Worm (Caenorhabditis elegans): Measurements from ENCODE around the gene irld-49.

Gene irld-49

ce11 chrII:2946438-2946837 lies 2.5 kb downstream of the irld-49 start, which contains the start of gene srw-79:
srw-79 (plus strand) TSS chrII:2946738.
- no peak for TF ChIP-seq ceh-22 (tag; optimal IDR thresholded peaks at IDR 0.05)
- TF ChIP-seq ceh-31 (tag; optimal IDR thresholded peaks at IDR 0.05) = no peak
- no peak for TF ChIP-seq ahr-1 (tag; optimal IDR thresholded peaks at IDR 0.05)
- TF ChIP-seq zip-5 (tag; optimal IDR thresholded peaks at IDR 0.05) = no peak
- TF ChIP-seq C08G9.2 (tag; optimal IDR thresholded peaks at IDR 0.05) = no peak
- no peak for TF ChIP-seq ceh-34 (tag; optimal IDR thresholded peaks at IDR 0.05)
- TF ChIP-seq unc-42 (tag; optimal IDR thresholded peaks at IDR 0.05) = no peak
- TF ChIP-seq lim-6 (tag; optimal IDR thresholded peaks at IDR 0.05) = no peak
- TF ChIP-seq tbx-7 (tag; optimal IDR thresholded peaks at IDR 0.05) = no peak
- no peak for TF ChIP-seq pat-9 (tag; optimal IDR thresholded peaks at IDR 0.05)
- no peak for TF ChIP-seq ceh-2 (tag; optimal IDR thresholded peaks at IDR 0.05)
- TF ChIP-seq pag-3 (tag; optimal IDR thresholded peaks at IDR 0.05; ENCODE audit: borderline replicate concordance) = no peak
- TF ChIP-seq Y22D7AL.16 (tag; optimal IDR thresholded peaks at IDR 0.05) = no peak
- no peak for TF ChIP-seq lin-11 (tag; optimal IDR thresholded peaks at IDR 0.05)

DNA sequence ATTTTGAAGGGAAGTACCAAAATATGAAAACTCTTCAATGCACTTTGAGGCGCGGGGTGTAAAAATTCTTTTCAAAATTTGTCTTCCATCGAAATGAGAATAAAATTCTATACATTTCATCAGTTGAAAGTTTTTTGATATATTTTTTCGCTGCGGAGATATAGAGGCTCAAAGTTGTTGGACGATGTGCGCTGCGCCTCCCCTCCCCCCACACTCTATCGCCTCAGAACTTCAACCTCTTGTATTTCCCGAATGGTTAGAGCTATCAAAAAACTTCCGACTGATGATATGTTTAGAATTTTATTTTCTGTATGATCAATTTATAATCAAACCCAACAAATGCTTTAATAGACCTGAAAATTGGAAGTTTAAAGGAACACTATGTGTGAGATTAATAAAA lies 4.6 kb downstream of the irld-49 start:
- no peak for TF ChIP-seq ama-1 (optimal IDR thresholded peaks at IDR 0.05)
- no peak for TF ChIP-seq ceh-30 (tag; optimal IDR thresholded peaks at IDR 0.05)
- TF ChIP-seq ceh-2 (tag; optimal IDR thresholded peaks at IDR 0.05) = no peak
- no peak for TF ChIP-seq K09A11.1 (tag; optimal IDR thresholded peaks at IDR 0.05; ENCODE audit: insufficient read depth)
- no peak for TF ChIP-seq npax-4 (tag; optimal IDR thresholded peaks at IDR 0.05)
- no peak for TF ChIP-seq ceh-19 (GFP tag; optimal IDR thresholded peaks at IDR 0.05)
- TF ChIP-seq T23F11.4 (GFP tag; optimal IDR thresholded peaks at IDR 0.05) = no peak
- no peak for TF ChIP-seq rnt-1 (tag; optimal IDR thresholded peaks at IDR 0.05)
- no peak for TF ChIP-seq gmeb-2 (tag; optimal IDR thresholded peaks at IDR 0.05)
- TF ChIP-seq ahr-1 (tag; optimal IDR thresholded peaks at IDR 0.05) = no peak
- TF ChIP-seq madf-2 (tag; optimal IDR thresholded peaks at IDR 0.05) = no peak

ce11 chrII:2952629-2953028 lies 8.7 kb downstream of the irld-49 start, which contains the start of gene irld-51:
irld-51 (minus strand) TSS chrII:2952729.
- TF ChIP-seq ceh-6 (GFP tag; optimal IDR thresholded peaks at IDR 0.05) (no peak), madf-2 (tag; optimal IDR thresholded peaks at IDR 0.05) (no peak), tbx-2 (tag; optimal IDR thresholded peaks at IDR 0.05) (no peak), ttx-3 (tag; optimal IDR thresholded peaks at IDR 0.05) (no peak), pax-1 (tag; optimal IDR thresholded peaks at IDR 0.05) (no peak), ceh-48 (tag; optimal IDR thresholded peaks at IDR 0.05) (no peak), pros-1 (tag; optimal IDR thresholded peaks at IDR 0.05) (no peak), pag-3 (tag; optimal IDR thresholded peaks at IDR 0.05; ENCODE audit: borderline replicate concordance) (no peak), ceh-18 (tag; optimal IDR thresholded peaks at IDR 0.05) (no peak), rnt-1 (tag; optimal IDR thresholded peaks at IDR 0.05) (no peak)

DNA sequence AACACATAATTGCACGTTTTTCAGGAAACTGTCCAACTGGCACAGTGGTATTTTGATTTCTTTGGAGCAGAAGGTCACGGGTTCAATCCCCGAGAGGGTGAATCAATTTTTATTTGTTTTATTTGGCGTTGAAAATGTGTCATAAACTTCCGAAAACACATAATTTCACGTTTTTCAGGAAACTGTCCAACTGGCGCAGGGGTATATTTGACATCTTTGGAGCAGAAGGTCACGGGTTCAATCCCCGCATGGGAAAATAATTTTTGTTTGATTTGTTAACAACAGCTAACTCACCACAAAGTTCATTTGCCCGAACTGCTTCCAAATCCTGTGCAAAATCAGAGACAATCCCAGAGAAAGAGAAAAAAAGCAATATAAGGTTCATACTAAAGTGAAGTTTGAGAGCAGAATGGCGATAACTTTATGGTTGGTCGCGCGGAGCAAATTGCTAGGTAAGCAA lies 11.7 kb downstream of the irld-49 start, which contains the start of gene irld-48:
Gene irld-48 (plus strand): TSS at position 410 of the 460 bp plus-strand sequence.
- TF ChIP-seq ceh-6 (GFP tag; optimal IDR thresholded peaks at IDR 0.05) = no peak
- no peak for TF ChIP-seq pat-9 (tag; optimal IDR thresholded peaks at IDR 0.05)
- TF ChIP-seq hlh-30 (tag; optimal IDR thresholded peaks at IDR 0.05; ENCODE audit: insufficient read depth) = no peak
- no peak for TF ChIP-seq F13H6.1 (tag; optimal IDR thresholded peaks at IDR 0.05)
- no peak for TF ChIP-seq ceh-14 (tag; optimal IDR thresholded peaks at IDR 0.05)
- TF ChIP-seq sox-2 (GFP tag; IDR thresholded peaks at IDR 0.05) = no peak
- no peak for TF ChIP-seq nhr-232 (tag; optimal IDR thresholded peaks at IDR 0.05)
- no peak for TF ChIP-seq odd-2 (tag; optimal IDR thresholded peaks at IDR 0.05)
- TF ChIP-seq che-1 (tag; optimal IDR thresholded peaks at IDR 0.05) = no peak
- no peak for TF ChIP-seq pros-1 (tag; optimal IDR thresholded peaks at IDR 0.05)
- TF ChIP-seq ama-1 (optimal IDR thresholded peaks at IDR 0.05) = no peak
- no peak for TF ChIP-seq ceh-34 (tag; optimal IDR thresholded peaks at IDR 0.05)
- TF ChIP-seq sdc-2 (tag; optimal IDR thresholded peaks at IDR 0.05) = no peak
- TF ChIP-seq unc-55 (GFP tag; optimal IDR thresholded peaks at IDR 0.05) = no peak
- TF ChIP-seq K02D7.2 (tag; optimal IDR thresholded peaks at IDR 0.05) = no peak
- no peak for TF ChIP-seq pha-2 (tag; optimal IDR thresholded peaks at IDR 0.05)
